Worm (Caenorhabditis elegans) whole organism, early embryonic: Measurements from ENCODE around the gene Y59H11AM.1.

Experiments
- B0310.2 ChIP-seq: sonication (generic microtip); optimal IDR thresholded peaks from 2 replicates; lab custom pipeline; 2016; ENCODE audit warnings: mild to moderate bottlenecking, missing genetic modification characterization, missing compliant biosample characterization
- F13C5.2 ChIP-seq: sonication (generic microtip); optimal IDR thresholded peaks from 2 replicates; lab custom pipeline; 2017; ENCODE audit warnings: mild to moderate bottlenecking, missing genetic modification characterization, inconsistent platforms, missing compliant biosample characterization
- aly-1 ChIP-seq: sonication (generic microtip); optimal IDR thresholded peaks from 2 replicates; lab custom pipeline; 2016; ENCODE audit warnings: missing genetic modification characterization, missing compliant biosample characterization
- ama-1 ChIP-seq: fragments of 150-350 bp; optimal IDR thresholded peaks from 2 replicates; lab custom pipeline; 2014
- ceh-13 ChIP-seq: fragments of 200-800 bp; sonication (Bioruptor generic); optimal IDR thresholded peaks from 2 replicates; lab custom pipeline; 2018; ENCODE audit warnings: mild to moderate bottlenecking, missing genetic modification characterization, missing compliant biosample characterization
- ceh-36 ChIP-seq: sonication (generic microtip); optimal IDR thresholded peaks from 2 replicates; lab custom pipeline; 2016; ENCODE audit warnings: missing genetic modification characterization, inconsistent platforms, missing compliant biosample characterization
- ets-7 ChIP-seq: sonication (generic microtip); optimal IDR thresholded peaks from 2 replicates; lab custom pipeline; 2016; ENCODE audit warnings: missing genotype, missing genetic modification characterization, missing compliant biosample characterization
- flt-1 ChIP-seq: fragments of 200-800 bp; sonication (Bioruptor generic); IDR thresholded peaks from 2 replicates; pipeline ENCODE4 v1.3.6; 2022; ENCODE audit warnings: missing genetic modification characterization, missing compliant biosample characterization
- hmbx-1 ChIP-seq: sonication (generic microtip); optimal IDR thresholded peaks from 2 replicates; lab custom pipeline; 2016; ENCODE audit warnings: mild to moderate bottlenecking, missing genetic modification characterization, missing compliant biosample characterization
- hmg-4 ChIP-seq: fragments of 200-800 bp; sonication (Bioruptor generic); optimal IDR thresholded peaks from 2 replicates; lab custom pipeline; 2018; ENCODE audit warnings: mild to moderate bottlenecking, missing genetic modification characterization, missing compliant biosample characterization
- hnd-1 ChIP-seq: sonication (generic microtip); optimal IDR thresholded peaks from 2 replicates; lab custom pipeline; 2016; ENCODE audit warnings: missing genetic modification characterization, missing compliant biosample characterization
- pes-1 ChIP-seq: fragments of 200-800 bp; sonication (Bioruptor generic); IDR thresholded peaks from 2 replicates; pipeline ENCODE4 v1.3.6; 2022; ENCODE audit warnings: missing genetic modification reagents, missing genetic modification characterization, missing compliant biosample characterization
- scrt-1 ChIP-seq: fragments of 200-800 bp; sonication (Bioruptor generic); IDR thresholded peaks from 2 replicates; pipeline ENCODE4 v1.3.6; 2022; ENCODE audit warnings: missing genetic modification characterization, missing compliant biosample characterization
- sea-1 ChIP-seq: fragments of 200-800 bp; sonication (Bioruptor generic); conservative IDR thresholded peaks from 2 replicates; pipeline ENCODE4 v1.3.6; 2022; ENCODE audit warnings: missing genetic modification characterization, missing compliant biosample characterization
- tbx-11 ChIP-seq: fragments of 200-800 bp; sonication (Bioruptor generic); IDR thresholded peaks from 2 replicates; pipeline ENCODE4 v1.3.6; 2022; ENCODE audit warnings: missing genetic modification characterization, missing compliant biosample characterization
- tbx-37 ChIP-seq: fragments of 200-800 bp; sonication (Bioruptor generic); conservative IDR thresholded peaks from 2 replicates; pipeline ENCODE4 v1.3.6; 2022; ENCODE audit warnings: missing genetic modification reagents, missing genetic modification characterization, missing compliant biosample characterization
- tra-4 ChIP-seq: sonication (generic microtip); optimal IDR thresholded peaks from 2 replicates; lab custom pipeline; 2017; ENCODE audit warnings: missing genetic modification characterization, missing compliant biosample characterization

The Y59H11AM.1 gene

ce11 chrIV:8615314-8615713, 44.1 kb downstream of the Y59H11AM.1 start:
- TF ChIP-seq hmbx-1 (tag; lab: Kevin White, UChicago) (no peak), sea-1 (GFP tag; lab: Robert Waterston, UW) (no peak), ama-1 (lab: Kevin White, UChicago) (no peak), hnd-1 (no peak), B0310.2 (tag; lab: Kevin White, UChicago) (no peak), ets-7 (tag; lab: Kevin White, UChicago) (no peak), flt-1 (GFP tag; lab: Robert Waterston, UW) (no peak), tbx-11 (GFP tag; lab: Robert Waterston, UW) (no peak), scrt-1 (GFP tag; lab: Robert Waterston, UW) (no peak), ceh-36 (tag; lab: Kevin White, UChicago) (no peak), hmg-4 (no peak), tra-4 (tag; lab: Kevin White, UChicago) (no peak)

- TF ChIP-seq scrt-1 (GFP tag; lab: Robert Waterston, UW) = no peak
- TF ChIP-seq ama-1 (lab: Kevin White, UChicago) = no peak
- no peak for TF ChIP-seq tbx-11 (GFP tag; lab: Robert Waterston, UW)
- no peak for TF ChIP-seq tra-4 (tag; lab: Kevin White, UChicago)
These were observed 45.8 kb downstream of the Y59H11AM.1 start, which contains the start of the genes F42A9.7 and F42A9.3 for ce11 chrIV:8617047-8617446. Gene F42A9.7, minus strand, starts transcription at chrIV:8617147. Gene F42A9.3, plus strand, starts transcription at chrIV:8617260.

ce11 chrIV:8618698-8619097, 47.5 kb downstream of the Y59H11AM.1 start, which contains the start of gene F42A9.8:
Gene F42A9.8, minus strand, starts transcription at chrIV:8618785.
- TF ChIP-seq tbx-11 (GFP tag; lab: Robert Waterston, UW) (no peak), tra-4 (tag; lab: Kevin White, UChicago) (no peak), F13C5.2 (no peak), flt-1 (GFP tag; lab: Robert Waterston, UW) (no peak), pes-1 (GFP tag; lab: Robert Waterston, UW) (no peak), hmbx-1 (tag; lab: Kevin White, UChicago) (no peak), tbx-37 (GFP tag; lab: Robert Waterston, UW) (no peak), B0310.2 (tag; lab: Kevin White, UChicago) (no peak), ama-1 (lab: Kevin White, UChicago) (no peak), hmg-4 (no peak), sea-1 (GFP tag; lab: Robert Waterston, UW) (no peak), ceh-36 (tag; lab: Kevin White, UChicago) (no peak), hnd-1 (no peak)

- no peak for TF ChIP-seq scrt-1 (GFP tag; lab: Robert Waterston, UW)
- TF ChIP-seq tbx-37 (GFP tag; lab: Robert Waterston, UW) = no peak
- TF ChIP-seq ets-7 (tag; lab: Kevin White, UChicago) = no peak
- no peak for TF ChIP-seq sea-1 (GFP tag; lab: Robert Waterston, UW)
- TF ChIP-seq ama-1 (lab: Kevin White, UChicago) = no peak
- no peak for TF ChIP-seq F13C5.2
- TF ChIP-seq ceh-36 (tag; lab: Kevin White, UChicago) = no peak
- no peak for TF ChIP-seq hnd-1
- TF ChIP-seq hmg-4 = no peak
- no peak for TF ChIP-seq pes-1 (GFP tag; lab: Robert Waterston, UW)
- TF ChIP-seq ceh-13 (GFP tag; lab: Kevin White, UChicago) = no peak
- no peak for TF ChIP-seq hmbx-1 (tag; lab: Kevin White, UChicago)
- no peak for TF ChIP-seq flt-1 (GFP tag; lab: Robert Waterston, UW)
- TF ChIP-seq B0310.2 (tag; lab: Kevin White, UChicago) = no peak
- TF ChIP-seq tra-4 (tag; lab: Kevin White, UChicago) = no peak
- TF ChIP-seq aly-1 (tag; lab: Kevin White, UChicago) = no peak
These were observed 49.0 kb downstream of the Y59H11AM.1 start, which contains the start of gene lin-49 for ce11 chrIV:8620102-8620733. Gene lin-49, plus strand, starts transcription at chrIV:8620683.
